Worm (Caenorhabditis elegans): Measurements from ENCODE around the gene C23F12.4.

DNA sequence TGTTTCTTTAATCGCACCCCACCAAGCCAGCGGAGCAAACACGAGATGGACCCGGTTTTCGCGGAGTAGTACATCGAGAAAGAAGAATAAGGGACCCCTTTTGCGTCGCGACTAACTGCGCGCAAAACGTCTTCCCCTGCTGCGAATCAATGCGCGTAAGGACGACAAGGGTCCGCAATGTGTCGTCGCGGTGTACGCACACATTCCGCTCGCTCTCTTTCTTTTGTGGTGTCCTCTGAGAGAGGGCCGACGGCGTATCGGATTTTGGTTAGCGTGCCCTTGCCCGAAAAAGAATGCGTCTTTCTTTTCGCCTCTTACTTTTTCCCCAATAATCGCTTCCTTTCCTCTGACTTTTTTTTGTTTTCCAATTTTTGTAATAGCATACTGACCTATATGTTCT lies 49.3 kb upstream of the C23F12.4 start:
- no peak for TF ChIP-seq mdl-1 (tag; optimal IDR thresholded peaks at IDR 0.05)
- no peak for TF ChIP-seq nhr-11 (tag; optimal IDR thresholded peaks at IDR 0.05)
- TF ChIP-seq zag-1 (tag; optimal IDR thresholded peaks at IDR 0.05), result no peak

All from whole organism, L3 larva.